Fruit fly (Drosophila melanogaster): Measurements from ENCODE around the gene RpL28.

RpL28 gene

DNA sequence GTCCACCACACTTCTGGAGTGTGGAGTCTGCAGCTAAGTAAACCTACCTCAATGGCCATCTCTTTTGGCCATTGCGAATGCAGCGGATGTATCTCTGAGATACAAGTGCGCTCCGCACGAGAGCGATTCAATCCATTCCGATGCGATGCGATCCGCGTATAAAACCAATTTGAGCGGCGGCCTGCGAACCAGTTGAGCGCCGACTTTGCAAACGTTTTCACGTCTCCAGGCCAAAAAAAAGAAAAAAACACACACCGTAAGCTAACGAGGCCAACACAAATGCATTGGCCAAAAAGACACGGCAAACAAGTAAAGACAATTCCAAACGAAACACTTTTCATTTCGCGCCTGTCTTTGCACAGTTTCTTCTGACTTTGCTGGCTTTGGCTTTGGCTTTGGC, 34.9 kb upstream of the RpL28 start, which contains the start of gene ckd (continued):
- no peak for TF ChIP-seq achi (GFP tag; optimal IDR thresholded peaks at IDR 0.05)
- no peak for TF ChIP-seq CG11902 (GFP tag; optimal IDR thresholded peaks at IDR 0.05)
- no peak for TF ChIP-seq CG10631 (GFP tag; optimal IDR thresholded peaks at IDR 0.05)
- no peak for TF ChIP-seq Gug (GFP tag; IDR thresholded peaks at IDR 0.05)
- no peak for TF ChIP-seq cyc (GFP tag; optimal IDR thresholded peaks at IDR 0.05)
- TF ChIP-seq Blimp-1 (GFP tag; optimal IDR thresholded peaks at IDR 0.05), result peak; percentile 77
- TF ChIP-seq Hr38 (GFP tag; optimal IDR thresholded peaks at IDR 0.05), result no peak
- TF ChIP-seq CG6276 (GFP tag; optimal IDR thresholded peaks at IDR 0.05), result no peak
- TF ChIP-seq OdsH (GFP tag; optimal IDR thresholded peaks at IDR 0.05), result no peak
- no peak for TF ChIP-seq esn (GFP tag; optimal IDR thresholded peaks at IDR 0.05)
- TF ChIP-seq Smox (GFP tag; optimal IDR thresholded peaks at IDR 0.05), result no peak
- no peak for TF ChIP-seq Met (GFP tag; optimal IDR thresholded peaks at IDR 0.05)

DNA sequence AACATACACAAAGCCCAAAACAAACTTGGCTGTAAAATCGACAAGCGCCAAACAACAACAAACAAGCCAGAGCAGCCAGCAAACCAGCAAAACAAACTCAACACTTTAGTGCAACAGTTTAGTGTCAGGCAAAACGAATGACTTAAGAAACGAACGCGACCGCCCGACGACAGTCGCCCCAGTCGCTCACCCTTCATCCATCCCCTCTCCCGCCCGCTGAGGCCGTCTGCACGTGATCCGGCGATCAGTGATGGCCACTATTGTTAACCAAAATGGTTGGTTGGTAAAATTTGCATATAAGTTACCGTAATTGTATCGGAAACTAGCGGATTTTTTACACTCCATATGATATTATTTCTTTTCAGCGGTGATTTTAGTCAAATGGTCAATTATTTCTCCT, 30.9 kb upstream of the RpL28 start:
- TF ChIP-seq Smox (GFP tag; optimal IDR thresholded peaks at IDR 0.05) (no peak), CG1621 (tag; optimal IDR thresholded peaks at IDR 0.05) (no peak), svp (GFP tag) (no peak), Hr39 (GFP tag; optimal IDR thresholded peaks at IDR 0.05) (peak; percentile 4), Hr38 (GFP tag; optimal IDR thresholded peaks at IDR 0.05) (no peak), Eip78C (GFP tag) (peak; percentile 12), Ets21C (GFP tag; optimal IDR thresholded peaks at IDR 0.05) (no peak), Gug (GFP tag; IDR thresholded peaks at IDR 0.05) (no peak), pdm3 (GFP tag; optimal IDR thresholded peaks at IDR 0.05) (peak; percentile 9), dac (GFP tag; optimal IDR thresholded peaks at IDR 0.05) (no peak), lz (GFP tag; optimal IDR thresholded peaks at IDR 0.05) (peak; percentile 5), CG34406 (GFP tag; optimal IDR thresholded peaks at IDR 0.05) (no peak), CG16779 (tag; optimal IDR thresholded peaks at IDR 0.05) (no peak), Eip93F (GFP tag; optimal IDR thresholded peaks at IDR 0.05) (no peak), dsx (GFP tag; optimal IDR thresholded peaks at IDR 0.05; ENCODE audit: poor library complexity, severe bottlenecking) (peak; percentile 27), acj6 (GFP tag; optimal IDR thresholded peaks at IDR 0.05) (no peak), fd59A (GFP tag; optimal IDR thresholded peaks at IDR 0.05) (no peak), spab (GFP tag; optimal IDR thresholded peaks at IDR 0.05) (no peak), vri (GFP tag; optimal IDR thresholded peaks at IDR 0.05) (no peak), CG6792 (GFP tag; optimal IDR thresholded peaks at IDR 0.05) (no peak), CG6163 (GFP tag; IDR thresholded peaks at IDR 0.05) (no peak), Met (GFP tag; optimal IDR thresholded peaks at IDR 0.05) (peak; percentile 13), ss (GFP tag; optimal IDR thresholded peaks at IDR 0.05) (peak in 1 of 2 experiments; percentile 9), CG6276 (GFP tag; optimal IDR thresholded peaks at IDR 0.05) (no peak), Ets96B (tag; optimal IDR thresholded peaks at IDR 0.05) (no peak), esn (GFP tag; optimal IDR thresholded peaks at IDR 0.05) (no peak), CG3032 (tag; optimal IDR thresholded peaks at IDR 0.05) (no peak), CG6854 (GFP tag; optimal IDR thresholded peaks at IDR 0.05) (no peak), achi (GFP tag; optimal IDR thresholded peaks at IDR 0.05) (no peak), Blimp-1 (GFP tag; optimal IDR thresholded peaks at IDR 0.05) (no peak), topi (GFP tag; optimal IDR thresholded peaks at IDR 0.05) (no peak), fd85E (GFP tag; optimal IDR thresholded peaks at IDR 0.05) (no peak), Sox102F (GFP tag; optimal IDR thresholded peaks at IDR 0.05) (no peak), CG10669 (GFP tag; optimal IDR thresholded peaks at IDR 0.05) (no peak), CG11762 (GFP tag; optimal IDR thresholded peaks at IDR 0.05; ENCODE audit: insufficient read depth) (no peak), Lpt (GFP tag; optimal IDR thresholded peaks at IDR 0.05) (no peak), CG8632 (GFP tag; optimal IDR thresholded peaks at IDR 0.05) (no peak), CG8119 (GFP tag; IDR thresholded peaks at IDR 0.05) (no peak), cyc (GFP tag; optimal IDR thresholded peaks at IDR 0.05) (no peak), CG4318 (GFP tag; optimal IDR thresholded peaks at IDR 0.05) (no peak), CG11902 (GFP tag; optimal IDR thresholded peaks at IDR 0.05) (no peak), CG3919 (GFP tag; optimal IDR thresholded peaks at IDR 0.05) (no peak), CG7368 (GFP tag; optimal IDR thresholded peaks at IDR 0.05) (no peak), Sox15 (GFP tag; optimal IDR thresholded peaks at IDR 0.05) (no peak), Sox14 (GFP tag; optimal IDR thresholded peaks at IDR 0.05) (no peak), net (GFP tag; optimal IDR thresholded peaks at IDR 0.05) (no peak), CG6808 (GFP tag; optimal IDR thresholded peaks at IDR 0.05) (no peak), eg (GFP tag; IDR thresholded peaks at IDR 0.05) (no peak)
